Worm (Caenorhabditis elegans): ENCODE results near the gene T03E6.8.

DNA sequence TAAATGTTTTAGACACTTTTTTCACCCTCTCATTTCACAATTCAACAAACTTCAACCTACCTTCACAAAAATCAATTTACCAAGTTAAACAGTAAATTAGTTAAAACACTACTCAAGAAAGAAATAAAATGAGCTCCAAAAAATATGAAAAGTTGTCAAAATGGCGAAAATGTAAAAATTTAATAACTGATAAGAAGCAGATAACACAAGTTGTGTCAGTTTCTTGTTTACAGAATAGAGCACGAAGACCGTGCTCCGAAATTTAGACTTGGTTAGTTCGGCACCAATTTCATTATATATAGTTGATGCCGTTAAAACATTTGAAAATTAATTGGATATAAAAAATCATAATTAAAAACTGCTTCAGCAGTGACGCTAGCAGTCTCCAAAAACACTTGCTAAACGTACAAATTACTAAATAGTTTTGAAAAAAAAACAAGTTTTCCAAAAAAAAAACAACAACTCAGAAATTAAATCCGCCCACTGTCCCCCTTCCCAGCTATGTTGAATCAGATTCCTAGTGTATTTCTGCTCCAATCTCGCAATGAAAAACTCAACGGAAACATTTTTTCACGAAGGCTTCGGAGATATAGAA, 7.9 kb upstream of the T03E6.8 start, which contains the start of gene srw-54:
- TF ChIP-seq elt-1 (tag; optimal IDR thresholded peaks at IDR 0.05; ENCODE audit: borderline replicate concordance, insufficient read depth) (no peak), ces-1 (GFP tag; optimal IDR thresholded peaks at IDR 0.05) (no peak), mab-5 (tag; optimal IDR thresholded peaks at IDR 0.05) (no peak), bed-3 (GFP tag; optimal IDR thresholded peaks at IDR 0.05) (no peak), nhr-2 (tag; optimal IDR thresholded peaks at IDR 0.05) (no peak), sptf-1 (tag; optimal IDR thresholded peaks at IDR 0.05) (no peak), unc-62 (GFP tag; optimal IDR thresholded peaks at IDR 0.05) (no peak), snpc-4 (tag; optimal IDR thresholded peaks at IDR 0.05) (no peak), ztf-11 (tag; optimal IDR thresholded peaks at IDR 0.05) (no peak), cnd-1 (tag; optimal IDR thresholded peaks at IDR 0.05) (no peak), lin-13 (tag; optimal IDR thresholded peaks at IDR 0.05) (no peak), blmp-1 (tag; optimal IDR thresholded peaks at IDR 0.05) (no peak)

Data from whole organism, mixed stage, embryonic.